Worm (Caenorhabditis elegans) whole organism, L3 larva: Measurements from ENCODE around the gene pars-1.

Experiments
- R02D3.7 ChIP-seq: fragments of 150-350 bp; optimal IDR thresholded peaks from 2 replicates; lab custom pipeline; 2014; ENCODE audit warnings: missing biosample characterization, missing genetic modification characterization
- ZK546.5 ChIP-seq: sonication (generic microtip); optimal IDR thresholded peaks from 2 replicates; lab custom pipeline; 2017; ENCODE audit warnings: missing biosample characterization, missing genetic modification characterization
- aly-2 ChIP-seq: fragments of 150-350 bp; optimal IDR thresholded peaks from 2 replicates; lab custom pipeline; 2014; ENCODE audit warnings: missing biosample characterization, missing genetic modification characterization
- ceh-16 ChIP-seq: sonication (generic microtip); optimal IDR thresholded peaks from 2 replicates; lab custom pipeline; 2017; ENCODE audit warnings: missing biosample characterization, missing genetic modification characterization
- ceh-28 ChIP-seq: fragments of 150-350 bp; optimal IDR thresholded peaks from 2 replicates; lab custom pipeline; 2014; ENCODE audit warnings: missing biosample characterization, missing genetic modification reagents, missing genetic modification characterization
- ceh-82 ChIP-seq: fragments of 150-350 bp; optimal IDR thresholded peaks from 2 replicates; lab custom pipeline; 2014; ENCODE audit warnings: missing biosample characterization, missing genetic modification characterization
- ceh-9 ChIP-seq: sonication (generic microtip); optimal IDR thresholded peaks from 2 replicates; lab custom pipeline; 2018; ENCODE audit warnings: missing biosample characterization, missing genetic modification characterization
- daf-12 ChIP-seq: fragments of 150-350 bp; optimal IDR thresholded peaks from 2 replicates; lab custom pipeline; 2014; ENCODE audit warnings: missing biosample characterization, missing genetic modification reagents, missing genetic modification characterization
- egl-27 ChIP-seq: sonication (generic microtip); optimal IDR thresholded peaks from 4 replicates; lab custom pipeline; 2017; ENCODE audit warnings: missing biosample characterization, missing genetic modification reagents, missing genetic modification characterization
- egl-5 ChIP-seq: fragments of 150-350 bp; optimal IDR thresholded peaks from 2 replicates; lab custom pipeline; 2017; ENCODE audit warnings: missing biosample characterization, missing genetic modification reagents, missing genetic modification characterization, inconsistent platforms
- elt-1 ChIP-seq: fragments of 150-350 bp; optimal IDR thresholded peaks from 2 replicates; lab custom pipeline; 2014; ENCODE audit warnings: missing biosample characterization, missing genetic modification characterization
- elt-2 ChIP-seq: sonication (generic microtip); optimal IDR thresholded peaks from 2 replicates; lab custom pipeline; 2016; ENCODE audit warnings: missing genetic modification reagents, mild to moderate bottlenecking, missing genetic modification characterization, missing compliant biosample characterization
- elt-3 ChIP-seq, 3 experiments: fragments of 150-350 bp in 1 of 3; sonication (generic microtip) in 2 of 3; optimal IDR thresholded peaks; 2 replicates in 2 of 3; 4 replicates in 1 of 3; lab custom pipeline; 2014 to 2017; ENCODE audit warnings: missing biosample characterization in 3 of 3, missing genetic modification characterization in 3 of 3
- fkh-10 ChIP-seq: sonication (generic microtip); optimal IDR thresholded peaks from 2 replicates; lab custom pipeline; 2017; ENCODE audit warnings: missing biosample characterization, missing genetic modification reagents, missing genetic modification characterization
- fkh-2 ChIP-seq: fragments of 150-350 bp; optimal IDR thresholded peaks from 2 replicates; lab custom pipeline; 2014; ENCODE audit warnings: missing biosample characterization, missing genetic modification reagents, missing genetic modification characterization
- fos-1 ChIP-seq: fragments of 150-350 bp; optimal IDR thresholded peaks from 2 replicates; lab custom pipeline; 2014; ENCODE audit warnings: missing biosample characterization, missing genetic modification characterization
- hmg-11 ChIP-seq: sonication (generic microtip); optimal IDR thresholded peaks from 2 replicates; lab custom pipeline; 2016; ENCODE audit warnings: missing genetic modification characterization, missing compliant biosample characterization
- lin-15B ChIP-seq: fragments of 150-350 bp; optimal IDR thresholded peaks from 2 replicates; lab custom pipeline; 2014; ENCODE audit warnings: missing biosample characterization, missing genetic modification characterization
- lsy-12 ChIP-seq: sonication (generic microtip); optimal IDR thresholded peaks from 2 replicates; lab custom pipeline; 2016; ENCODE audit warnings: mild to moderate bottlenecking, missing genetic modification characterization, missing compliant biosample characterization
- mdl-1 ChIP-seq: fragments of 150-350 bp; optimal IDR thresholded peaks from 2 replicates; lab custom pipeline; 2014; ENCODE audit warnings: missing biosample characterization, missing genetic modification characterization
- nfya-1 ChIP-seq: sonication (generic microtip); optimal IDR thresholded peaks from 2 replicates; lab custom pipeline; 2017; ENCODE audit warnings: missing genetic modification characterization, mild to moderate bottlenecking, missing compliant biosample characterization, antibody characterized with exemption, moderate library complexity; ENCODE audit not compliant: insufficient read depth
- nhr-11 ChIP-seq: fragments of 150-350 bp; optimal IDR thresholded peaks from 2 replicates; lab custom pipeline; 2014; ENCODE audit warnings: missing biosample characterization, missing genetic modification characterization
- nhr-12 ChIP-seq: fragments of 150-350 bp; optimal IDR thresholded peaks from 2 replicates; lab custom pipeline; 2014; ENCODE audit warnings: missing biosample characterization, missing genetic modification characterization
- nhr-23 ChIP-seq: fragments of 150-350 bp; optimal IDR thresholded peaks from 2 replicates; lab custom pipeline; 2014; ENCODE audit warnings: missing biosample characterization, missing genetic modification reagents, missing genetic modification characterization
- nhr-237 ChIP-seq: fragments of 150-350 bp; optimal IDR thresholded peaks from 2 replicates; lab custom pipeline; 2014; ENCODE audit warnings: missing biosample characterization, missing genetic modification characterization
- nhr-25 ChIP-seq: sonication (generic microtip); optimal IDR thresholded peaks from 2 replicates; lab custom pipeline; 2017; ENCODE audit warnings: missing biosample characterization, missing genetic modification characterization
- nhr-43 ChIP-seq: sonication (generic microtip); optimal IDR thresholded peaks from 2 replicates; lab custom pipeline; 2016; ENCODE audit warnings: mild to moderate bottlenecking, missing genetic modification characterization, missing compliant biosample characterization; ENCODE audit not compliant: poor library complexity, severe bottlenecking
- nhr-67 ChIP-seq: fragments of 150-350 bp; optimal IDR thresholded peaks from 2 replicates; lab custom pipeline; 2014; ENCODE audit warnings: missing biosample characterization, missing genetic modification characterization
- nhr-76 ChIP-seq: fragments of 150-350 bp; sonication (generic microtip); optimal IDR thresholded peaks from 5 replicates; lab custom pipeline; 2014; ENCODE audit warnings: missing biosample characterization, missing genetic modification characterization
- nhr-77 ChIP-seq: fragments of 150-350 bp; optimal IDR thresholded peaks from 2 replicates; lab custom pipeline; 2014; ENCODE audit warnings: missing biosample characterization, missing genetic modification characterization
- pha-4 ChIP-seq: fragments of 150-350 bp; optimal IDR thresholded peaks from 2 replicates; lab custom pipeline; 2014; ENCODE audit warnings: missing biosample characterization, missing genetic modification reagents, missing genetic modification characterization
- pqm-1 ChIP-seq: fragments of 150-350 bp; optimal IDR thresholded peaks from 2 replicates; lab custom pipeline; 2017; ENCODE audit warnings: missing biosample characterization, missing genetic modification characterization, inconsistent platforms
- sea-2 ChIP-seq: fragments of 150-350 bp; sonication (generic microtip); optimal IDR thresholded peaks from 4 replicates; lab custom pipeline; 2014; ENCODE audit warnings: missing biosample characterization, missing genetic modification reagents, missing genetic modification characterization
- snpc-4 ChIP-seq: fragments of 150-350 bp; optimal IDR thresholded peaks from 2 replicates; lab custom pipeline; 2014; ENCODE audit warnings: missing biosample characterization, missing genetic modification characterization
- tbx-2 ChIP-seq: sonication (generic microtip); optimal IDR thresholded peaks from 2 replicates; lab custom pipeline; 2016; ENCODE audit warnings: mild to moderate bottlenecking, missing genetic modification characterization, missing compliant biosample characterization
- unc-39 ChIP-seq: sonication (generic microtip); optimal IDR thresholded peaks from 4 replicates; lab custom pipeline; 2017; ENCODE audit warnings: missing biosample characterization, missing genetic modification characterization
- zag-1 ChIP-seq: fragments of 150-350 bp; optimal IDR thresholded peaks from 2 replicates; lab custom pipeline; 2014; ENCODE audit warnings: missing biosample characterization, missing genetic modification characterization
- ztf-11 ChIP-seq: fragments of 150-350 bp; optimal IDR thresholded peaks from 2 replicates; lab custom pipeline; 2014; ENCODE audit warnings: missing biosample characterization, missing genetic modification characterization

Gene pars-1

ce11 chrIII:7198838-7199237 lies 40.0 kb upstream of the pars-1 start, which contains the start of gene pfd-5 (continued):
- TF ChIP-seq mdl-1 (tag; lab: Kevin White, UChicago), result no peak
- TF ChIP-seq R02D3.7, result no peak
- no peak for TF ChIP-seq egl-27
- no peak for TF ChIP-seq ZK546.5 (tag; lab: Kevin White, UChicago)
- TF ChIP-seq elt-2 (tag; lab: Kevin White, UChicago), result no peak
- no peak for TF ChIP-seq zag-1 (tag; lab: Kevin White, UChicago)

ce11 chrIII:7199467-7199866 lies 39.4 kb upstream of the pars-1 start:
- TF ChIP-seq nhr-43 (tag; lab: Kevin White, UChicago) (peak; percentile 32), nhr-23 (tag; lab: Kevin White, UChicago) (peak; percentile 47), zag-1 (tag; lab: Kevin White, UChicago) (no peak), nhr-25 (peak; percentile 5)

ce11 chrIII:7201378-7202256 lies 37.2 kb upstream of the pars-1 start, which contains the start of gene dpy-31:
TSS of gene dpy-31 (plus strand) at chrIII:7202206.
- TF ChIP-seq elt-3 (tag; optimal IDR thresholded peaks at IDR 0.05; lab: Kevin White, UChicago) (peak in 1 of 3 experiments; percentile 47), nhr-25 (peak; percentile 80), lsy-12 (tag; lab: Kevin White, UChicago) (no peak), nhr-43 (tag; lab: Kevin White, UChicago) (peak; percentile 62), nhr-23 (tag; lab: Kevin White, UChicago) (peak; percentile 89)

ce11 chrIII:7203130-7203775 lies 35.6 kb upstream of the pars-1 start:
- TF ChIP-seq elt-3 (tag; optimal IDR thresholded peaks at IDR 0.05; lab: Kevin White, UChicago) (peak in 1 of 3 experiments; percentile 44), ceh-28 (tag; lab: Kevin White, UChicago) (peak; percentile 49), lsy-12 (tag; lab: Kevin White, UChicago) (peak; percentile 5), nhr-23 (tag; lab: Kevin White, UChicago) (peak; percentile 68), lin-15B (tag; lab: Kevin White, UChicago) (no peak), mdl-1 (tag; lab: Kevin White, UChicago) (no peak), nhr-25 (peak; percentile 58)

ce11 chrIII:7207903-7208497 lies 30.8 kb upstream of the pars-1 start, which contains the start of gene rpl-6:
TSS of gene rpl-6 (plus strand) at chrIII:7208447.
- TF ChIP-seq elt-3 (tag; optimal IDR thresholded peaks at IDR 0.05; lab: Kevin White, UChicago) (peak in 1 of 3 experiments; percentile 72), ceh-28 (tag; lab: Kevin White, UChicago) (peak; percentile 60), mdl-1 (tag; lab: Kevin White, UChicago) (no peak), fkh-2 (tag; lab: Kevin White, UChicago) (no peak), pqm-1 (tag; lab: Kevin White, UChicago) (peak; percentile 67), ztf-11 (tag; lab: Kevin White, UChicago) (no peak), fkh-10 (peak; percentile 14), daf-12 (tag; lab: Kevin White, UChicago) (no peak), aly-2 (tag; lab: Kevin White, UChicago) (no peak), R02D3.7 (peak; percentile 84), lsy-12 (tag; lab: Kevin White, UChicago) (peak; percentile 90), hmg-11 (peak; percentile 81), elt-1 (tag; lab: Kevin White, UChicago) (peak; percentile 18), ceh-9 (no peak), nhr-23 (tag; lab: Kevin White, UChicago) (peak; percentile 98), lin-15B (tag; lab: Kevin White, UChicago) (peak; percentile 93), pha-4 (tag; lab: Kevin White, UChicago) (peak; percentile 98), unc-39 (tag; lab: Kevin White, UChicago) (no peak), nfya-1 (tag; lab: Kevin White, UChicago) (peak; percentile 98), nhr-67 (tag; lab: Kevin White, UChicago) (no peak), ceh-16 (tag; lab: Kevin White, UChicago) (peak; percentile 21), ZK546.5 (tag; lab: Kevin White, UChicago) (peak; percentile 22), nhr-11 (tag; lab: Kevin White, UChicago) (no peak), nhr-76 (tag; lab: Kevin White, UChicago) (peak; percentile 1), fos-1 (no peak), nhr-77 (tag; lab: Kevin White, UChicago) (no peak), snpc-4 (tag; lab: Kevin White, UChicago) (peak; percentile 48), zag-1 (tag; lab: Kevin White, UChicago) (no peak), ceh-82 (no peak), egl-27 (peak; percentile 72), egl-5 (peak; percentile 66), nhr-237 (tag; lab: Kevin White, UChicago) (no peak), nhr-12 (no peak), sea-2 (GFP tag; lab: Kevin White, UChicago) (no peak), tbx-2 (tag; lab: Kevin White, UChicago) (peak; percentile 37)
